Worm (Caenorhabditis elegans): ENCODE data around the gene bra-2.

DNA sequence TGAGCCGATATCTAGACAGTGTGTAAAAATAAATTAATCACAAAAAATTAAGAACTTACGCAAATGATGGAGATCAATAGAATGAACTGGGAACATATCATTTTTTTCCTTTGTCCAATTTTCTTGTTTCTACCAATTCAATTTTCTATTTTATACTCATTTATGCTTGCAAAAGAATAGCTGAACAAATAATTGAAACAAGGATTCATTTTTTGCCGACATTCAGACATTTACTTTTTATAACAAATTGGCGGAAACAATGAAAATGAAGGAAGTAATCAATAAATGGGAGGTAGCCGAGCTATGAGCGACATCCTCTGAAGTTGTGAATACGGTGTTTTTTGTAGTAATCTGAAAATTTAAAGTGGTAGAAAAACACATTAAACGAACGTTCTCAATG is 5.8 kb downstream of the bra-2 start, which contains the start of gene idpp-13:
- TF ChIP-seq dve-1 (tag; optimal IDR thresholded peaks at IDR 0.05) (no peak), fkh-10 (GFP tag; optimal IDR thresholded peaks at IDR 0.05) (no peak), hlh-15 (tag; optimal IDR thresholded peaks at IDR 0.05) (no peak), ceh-22 (tag; optimal IDR thresholded peaks at IDR 0.05) (no peak), ceh-6 (GFP tag; optimal IDR thresholded peaks at IDR 0.05) (no peak), ceh-48 (tag; optimal IDR thresholded peaks at IDR 0.05) (no peak), nhr-11 (tag; optimal IDR thresholded peaks at IDR 0.05) (no peak), ref-2 (tag; optimal IDR thresholded peaks at IDR 0.05) (no peak), elt-2 (tag; optimal IDR thresholded peaks at IDR 0.05) (no peak), F13H6.1 (tag; optimal IDR thresholded peaks at IDR 0.05) (no peak), nfya-1 (tag; optimal IDR thresholded peaks at IDR 0.05) (no peak), pax-1 (tag; optimal IDR thresholded peaks at IDR 0.05) (no peak), pqm-1 (tag; optimal IDR thresholded peaks at IDR 0.05) (no peak), ama-1 (optimal IDR thresholded peaks at IDR 0.05) (no peak)

Data from whole organism, late embryonic.